Fruit fly (Drosophila melanogaster): ENCODE measurements around the gene Zmynd8.

The Zmynd8 gene

DNA sequence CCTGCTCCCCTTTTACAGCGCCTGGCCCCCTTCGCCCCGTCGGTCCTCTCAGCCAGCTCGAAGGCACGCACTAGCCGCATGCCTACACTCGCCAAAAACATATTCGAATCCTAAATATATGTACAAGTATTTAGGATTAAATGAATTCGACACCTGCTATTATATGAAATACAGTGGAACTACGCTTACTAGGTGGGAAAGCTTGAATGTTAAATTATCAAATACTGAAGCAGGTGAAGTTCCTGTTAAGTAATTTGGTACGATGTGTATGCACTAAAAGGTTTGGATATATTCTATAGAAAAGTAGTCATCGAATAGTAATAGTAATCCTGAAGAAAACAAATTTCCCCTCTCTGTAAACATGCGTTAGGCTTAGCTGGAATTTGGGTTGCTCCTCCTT, 20.5 kb downstream of the Zmynd8 start (continued):
- no peak for TF ChIP-seq bab2 (GFP tag; optimal IDR thresholded peaks at IDR 0.05)
- no peak for TF ChIP-seq vfl (GFP tag; optimal IDR thresholded peaks at IDR 0.05)
- TF ChIP-seq corto (GFP tag; optimal IDR thresholded peaks at IDR 0.05) = no peak
- no peak for TF ChIP-seq BEAF-32 (GFP tag; optimal IDR thresholded peaks at IDR 0.05)
- no peak for TF ChIP-seq Kr (GFP tag; optimal IDR thresholded peaks at IDR 0.05)
- no peak for TF ChIP-seq lov (optimal IDR thresholded peaks at IDR 0.05)
- TF ChIP-seq lov (GFP tag; IDR thresholded peaks at IDR 0.05) = no peak
- TF ChIP-seq CG31224 (GFP tag; IDR thresholded peaks at IDR 0.05) = no peak
- TF ChIP-seq CG30403 (GFP tag; optimal IDR thresholded peaks at IDR 0.05) = peak; percentile 39
- no peak for TF ChIP-seq da (GFP tag; optimal IDR thresholded peaks at IDR 0.05)
- TF ChIP-seq D19A (tag; optimal IDR thresholded peaks at IDR 0.05) = peak; percentile 31
- TF ChIP-seq CG16815 (GFP tag; optimal IDR thresholded peaks at IDR 0.05) = peak; percentile 58
- no peak for TF ChIP-seq zen2 (GFP tag; IDR thresholded peaks at IDR 0.05; ENCODE audit: partially characterized antibody)
- peak; percentile 59 for TF ChIP-seq CG2712 (tag; optimal IDR thresholded peaks at IDR 0.05)
- TF ChIP-seq nerfin-1 (tag; optimal IDR thresholded peaks at IDR 0.05) = no peak
- TF ChIP-seq CG2875 (GFP tag; optimal IDR thresholded peaks at IDR 0.05) = no peak
- TF ChIP-seq CG13287 (GFP tag; IDR thresholded peaks at IDR 0.05; ENCODE audit: partially characterized antibody) = no peak
- no peak for TF ChIP-seq CrebB (tag; optimal IDR thresholded peaks at IDR 0.05)
- TF ChIP-seq CG5953 (GFP tag; IDR thresholded peaks at IDR 0.05) = no peak
- no peak for TF ChIP-seq CG10654 (GFP tag; optimal IDR thresholded peaks at IDR 0.05)
- no peak for TF ChIP-seq MBD-R2 (GFP tag; IDR thresholded peaks at IDR 0.05)
- no peak for TF ChIP-seq seq (GFP tag; IDR thresholded peaks at IDR 0.05)
- peak; percentile 5 for TF ChIP-seq Spps (tag; optimal IDR thresholded peaks at IDR 0.05)
- TF ChIP-seq Dfd (GFP tag; optimal IDR thresholded peaks at IDR 0.05) = no peak
- TF ChIP-seq CG13296 (GFP tag; optimal IDR thresholded peaks at IDR 0.05) = no peak
- no peak for TF ChIP-seq Drgx (GFP tag; IDR thresholded peaks at IDR 0.05)
- TF ChIP-seq CG2199 (GFP tag; IDR thresholded peaks at IDR 0.05) = no peak
- no peak for TF ChIP-seq CG1832 (GFP tag; optimal IDR thresholded peaks at IDR 0.05)
- TF ChIP-seq CG12769 (tag; optimal IDR thresholded peaks at IDR 0.05) = no peak
- TF ChIP-seq oc (tag; optimal IDR thresholded peaks at IDR 0.05) = no peak
- TF ChIP-seq CG4360 (GFP tag; IDR thresholded peaks at IDR 0.05) = no peak
- peak; percentile 86 for TF ChIP-seq Med (GFP tag)
- peak; percentile 31 for TF ChIP-seq fd96Cb (tag; optimal IDR thresholded peaks at IDR 0.05)
- TF ChIP-seq dimm (GFP tag; IDR thresholded peaks at IDR 0.05) = no peak
- no peak for TF ChIP-seq odd (GFP tag; optimal IDR thresholded peaks at IDR 0.05)
- no peak for TF ChIP-seq CG5245 (GFP tag; optimal IDR thresholded peaks at IDR 0.05)
- no peak for TF ChIP-seq Elba2 (GFP tag; optimal IDR thresholded peaks at IDR 0.05)
- TF ChIP-seq zen (tag; optimal IDR thresholded peaks at IDR 0.05) = no peak
- peak; percentile 83 for TF ChIP-seq CG7987 (GFP tag; optimal IDR thresholded peaks at IDR 0.05)
- TF ChIP-seq CG4707 (GFP tag; optimal IDR thresholded peaks at IDR 0.05) = no peak
- TF ChIP-seq Hr3 (GFP tag; optimal IDR thresholded peaks at IDR 0.05) = no peak
- TF ChIP-seq jigr1 (GFP tag; IDR thresholded peaks at IDR 0.05) = no peak
- no peak for TF ChIP-seq CG3065 (GFP tag; optimal IDR thresholded peaks at IDR 0.05)
- peak; percentile 21 for TF ChIP-seq CG1602 (GFP tag; optimal IDR thresholded peaks at IDR 0.05)
- TF ChIP-seq tgo (GFP tag; IDR thresholded peaks at IDR 0.05) = no peak
- TF ChIP-seq sens (GFP tag) = peak; percentile 82
- TF ChIP-seq Lhr (GFP tag; optimal IDR thresholded peaks at IDR 0.05) = no peak
- TF ChIP-seq Lim3 (GFP tag; IDR thresholded peaks at IDR 0.05) = no peak
- no peak for TF ChIP-seq chn (GFP tag; optimal IDR thresholded peaks at IDR 0.05)
- no peak for TF ChIP-seq sob (GFP tag; IDR thresholded peaks at IDR 0.05)
- peak; percentile 23 for TF ChIP-seq CG7556 (GFP tag; optimal IDR thresholded peaks at IDR 0.05)
- TF ChIP-seq CG13424 (tag; optimal IDR thresholded peaks at IDR 0.05) = no peak
- peak; percentile 23 for TF ChIP-seq tio (GFP tag; optimal IDR thresholded peaks at IDR 0.05)

Data from whole organism, embryonic.